Fruit fly (Drosophila melanogaster): Measurements from ENCODE around the gene Obp8a.

Gene Obp8a

DNA sequence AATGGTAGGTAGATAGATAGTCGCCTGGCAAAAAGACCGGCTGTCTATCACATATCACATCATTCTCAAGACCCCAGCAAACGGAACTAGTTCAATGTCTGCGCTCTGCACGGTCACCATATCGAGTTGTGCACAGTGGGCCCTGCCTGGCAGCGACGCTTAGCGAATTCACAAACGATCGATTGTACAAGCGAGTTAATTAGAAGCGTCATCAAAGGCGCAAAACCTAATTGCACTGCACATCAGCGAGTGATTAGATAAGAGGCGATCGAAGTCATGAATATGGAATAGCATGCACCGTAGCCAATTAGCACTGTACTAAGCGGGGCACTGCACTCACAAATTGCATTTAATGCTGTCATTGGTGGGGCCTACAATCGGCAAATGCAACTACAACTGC is 5.8 kb downstream of the Obp8a start (continued):
- no peak for TF ChIP-seq CG3726 (GFP tag; IDR thresholded peaks at IDR 0.05)
- TF ChIP-seq Oaz (GFP tag; IDR thresholded peaks at IDR 0.05): no peak
- no peak for TF ChIP-seq Hand (GFP tag; optimal IDR thresholded peaks at IDR 0.05)
- TF ChIP-seq CG30431 (GFP tag; optimal IDR thresholded peaks at IDR 0.05): no peak
- TF ChIP-seq CG11560 (tag; IDR thresholded peaks at IDR 0.05): 0 out of 3 replicates have a peak, but pooled peaks have one; percentile 37
- TF ChIP-seq CG31224 (GFP tag; IDR thresholded peaks at IDR 0.05): no peak
- TF ChIP-seq HmgD (GFP tag; optimal IDR thresholded peaks at IDR 0.05): no peak
- no peak for TF ChIP-seq Eip74EF (GFP tag; optimal IDR thresholded peaks at IDR 0.05)
- no peak for TF ChIP-seq Hr39 (optimal IDR thresholded peaks at IDR 0.05)
- 0 out of 2 replicates have a peak, but pooled peaks have one; percentile 16 for TF ChIP-seq peb (GFP tag; IDR thresholded peaks at IDR 0.05)
- no peak for TF ChIP-seq CTCF (GFP tag; optimal IDR thresholded peaks at IDR 0.05)
- TF ChIP-seq Deaf1 (tag; optimal IDR thresholded peaks at IDR 0.05): no peak
- TF ChIP-seq CG34422 (GFP tag; IDR thresholded peaks at IDR 0.05): peak; percentile 33; the same call in 1 of the 3 replicates
- no peak for TF ChIP-seq sob (GFP tag; IDR thresholded peaks at IDR 0.05)
- TF ChIP-seq pita (GFP tag; optimal IDR thresholded peaks at IDR 0.05): no peak
- no peak for TF ChIP-seq esg (GFP tag; conservative IDR thresholded peaks at IDR 0.05)
- no peak for TF ChIP-seq HLH3B (GFP tag; IDR thresholded peaks at IDR 0.05)
- TF ChIP-seq Xbp1 (GFP tag; optimal IDR thresholded peaks at IDR 0.05): no peak
- peak; percentile 54 for TF ChIP-seq sens (GFP tag)
- TF ChIP-seq eyg (GFP tag; optimal IDR thresholded peaks at IDR 0.05): no peak
- TF ChIP-seq Fer1 (GFP tag; optimal IDR thresholded peaks at IDR 0.05): no peak
- no peak for TF ChIP-seq vfl (GFP tag; optimal IDR thresholded peaks at IDR 0.05)
- no peak for TF ChIP-seq eve (GFP tag; optimal IDR thresholded peaks at IDR 0.05)
- TF ChIP-seq sd (tag; optimal IDR thresholded peaks at IDR 0.05): no peak
- no peak for TF ChIP-seq CG6813 (GFP tag; optimal IDR thresholded peaks at IDR 0.05)
- no peak for TF ChIP-seq H15 (GFP tag; IDR thresholded peaks at IDR 0.05)
- TF ChIP-seq CG6683 (GFP tag; optimal IDR thresholded peaks at IDR 0.05): no peak
- TF ChIP-seq MTF-1 (GFP tag; optimal IDR thresholded peaks at IDR 0.05; ENCODE audit: borderline replicate concordance): no peak
- TF ChIP-seq H2.0 (GFP tag; IDR thresholded peaks at IDR 0.05): no peak
- TF ChIP-seq Dref (GFP tag; IDR thresholded peaks at IDR 0.05): no peak
- TF ChIP-seq CG9437 (GFP tag; optimal IDR thresholded peaks at IDR 0.05): no peak
- TF ChIP-seq Stat92E (GFP tag; optimal IDR thresholded peaks at IDR 0.05): no peak
- no peak for TF ChIP-seq sna (GFP tag; IDR thresholded peaks at IDR 0.05; ENCODE audit: partially characterized antibody)
- TF ChIP-seq knrl (GFP tag; IDR thresholded peaks at IDR 0.05; ENCODE audit: partially characterized antibody): no peak
- TF ChIP-seq CG17186 (GFP tag; optimal IDR thresholded peaks at IDR 0.05): no peak
- TF ChIP-seq Sin3A (optimal IDR thresholded peaks at IDR 0.05): no peak
- no peak for TF ChIP-seq CG18599 (GFP tag; optimal IDR thresholded peaks at IDR 0.05)
- TF ChIP-seq gro (GFP tag; optimal IDR thresholded peaks at IDR 0.05): no peak
- TF ChIP-seq CG34224 (GFP tag; IDR thresholded peaks at IDR 0.05; ENCODE audit: partially characterized antibody): no peak
- TF ChIP-seq zfh1 (GFP tag; IDR thresholded peaks at IDR 0.05): peak; percentile 49; the same call in 1 of the 3 replicates
- peak; percentile 24; the same call in 1 of the 2 replicates for TF ChIP-seq CG6689 (GFP tag; IDR thresholded peaks at IDR 0.05)
- no peak for TF ChIP-seq crol (GFP tag; IDR thresholded peaks at IDR 0.05)
- no peak for TF ChIP-seq TFAM (GFP tag; optimal IDR thresholded peaks at IDR 0.05)
- no peak for TF ChIP-seq CG16779 (GFP tag; IDR thresholded peaks at IDR 0.05)
- TF ChIP-seq CG11398 (GFP tag; optimal IDR thresholded peaks at IDR 0.05): no peak
- TF ChIP-seq Neu2 (GFP tag; optimal IDR thresholded peaks at IDR 0.05; ENCODE audit: borderline replicate concordance): no peak
- TF ChIP-seq CG17802 (tag; optimal IDR thresholded peaks at IDR 0.05): no peak
- no peak for TF ChIP-seq sug (tag; optimal IDR thresholded peaks at IDR 0.05)
- no peak for TF ChIP-seq shn (GFP tag; optimal IDR thresholded peaks at IDR 0.05)
- TF ChIP-seq CG15011 (GFP tag; optimal IDR thresholded peaks at IDR 0.05): no peak
- TF ChIP-seq CG7372 (GFP tag; IDR thresholded peaks at IDR 0.05): no peak
- TF ChIP-seq CG8290 (GFP tag; optimal IDR thresholded peaks at IDR 0.05): no peak
- TF ChIP-seq CG8290 (tag; optimal IDR thresholded peaks at IDR 0.05): no peak

Measured in whole organism, embryonic.